Fruit fly (Drosophila melanogaster): Measurements from ENCODE around the gene Sec23.

DNA sequence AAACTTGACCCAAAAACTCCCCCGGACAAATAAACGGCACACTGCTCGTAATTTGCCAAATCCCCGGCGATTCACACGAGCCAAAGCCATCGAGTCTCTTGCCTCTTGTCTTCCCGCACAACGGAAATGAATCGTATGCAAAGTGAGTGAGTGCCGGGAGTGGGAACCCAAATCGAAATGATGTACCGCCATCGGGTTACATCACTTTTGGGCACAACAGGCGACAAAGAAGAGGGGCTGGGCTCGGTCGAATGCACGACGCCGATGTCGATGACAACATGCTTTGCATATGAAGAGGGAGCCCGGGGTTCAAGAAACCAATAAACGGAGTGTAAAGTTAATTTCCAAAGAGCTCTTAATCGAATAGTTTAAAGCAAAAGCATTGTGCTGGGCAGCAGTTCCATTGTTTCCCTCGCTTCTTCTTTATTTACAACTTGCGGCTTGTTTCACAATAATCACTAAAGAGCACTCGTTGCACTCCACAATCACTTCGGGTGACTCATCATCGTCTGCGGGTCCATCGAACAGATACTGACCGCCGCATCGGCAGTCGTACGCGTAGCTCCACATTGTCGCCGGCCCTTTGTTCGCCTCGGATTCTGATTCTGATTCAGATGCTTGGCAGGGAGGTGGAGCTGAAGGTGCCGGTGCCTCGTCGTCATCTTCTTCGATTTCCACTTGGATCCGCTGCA is 27.0 kb upstream of the Sec23 start:
- no peak for TF ChIP-seq ttk (optimal IDR thresholded peaks at IDR 0.05)
- no peak for TF ChIP-seq psq (optimal IDR thresholded peaks at IDR 0.05)
- no peak for TF ChIP-seq insv (optimal IDR thresholded peaks at IDR 0.05)
- TF ChIP-seq Sin3A (optimal IDR thresholded peaks at IDR 0.05) = no peak
